Worm (Caenorhabditis elegans): ENCODE results near the gene pqn-51.

ce11 chrV:5033099-5033498, 16.3 kb upstream of the pqn-51 start, which contains the start of gene K11D12.13:
- TF ChIP-seq mep-1 (tag; optimal IDR thresholded peaks at IDR 0.05) (no peak), nhr-237 (tag; optimal IDR thresholded peaks at IDR 0.05) (no peak), blmp-1 (tag; optimal IDR thresholded peaks at IDR 0.05) (no peak), pha-4 (tag; optimal IDR thresholded peaks at IDR 0.05) (no peak)

Measured in whole organism, mixed stage, embryonic.